1 fruit fly cellular context compared by ENCODE assay signal in genomic region chrX:14214505-14215449, dm6.
TF ChIP-seq lines count a peak whose summit lies in the region.

No protein-coding gene starts in this region.

TF ChIP-seq in whole organism, embryonic, 481 proteins besides CTCF, POLR2A, EP300 and RAD21 (continued from another document and continues in another):
- TF ChIP-seq TFAM (GFP tag; optimal IDR thresholded peaks at IDR 0.05; lab: Kevin White, UChicago) (no peak), Oaz (GFP tag; IDR thresholded peaks at IDR 0.05; lab: Robert Waterston, UW) (no peak), gt (GFP tag; IDR thresholded peaks at IDR 0.05; lab: Robert Waterston, UW) (no peak), CG6683 (GFP tag; optimal IDR thresholded peaks at IDR 0.05; lab: Kevin White, UChicago) (peak; percentile 18), CG11560 (tag; IDR thresholded peaks at IDR 0.05; lab: Robert Waterston, UW) (peak; percentile 26; the same call in 1 of the 3 replicates), Ada2b (GFP tag; IDR thresholded peaks at IDR 0.05; lab: Robert Waterston, UW) (peak; percentile 55), YL-1 (GFP tag; optimal IDR thresholded peaks at IDR 0.05; lab: Kevin White, UChicago) (no peak), CG10274 (GFP tag; optimal IDR thresholded peaks at IDR 0.05; lab: Kevin White, UChicago) (peak; percentile 46), Blimp-1 (GFP tag; optimal IDR thresholded peaks at IDR 0.05; lab: Kevin White, UChicago) (peak; percentile 26), Dad (GFP tag; optimal IDR thresholded peaks at IDR 0.05; lab: Kevin White, UChicago) (no peak), zen (tag; optimal IDR thresholded peaks at IDR 0.05; lab: Kevin White, UChicago) (peak; percentile 5), CG4707 (GFP tag; optimal IDR thresholded peaks at IDR 0.05; lab: Kevin White, UChicago) (no peak), onecut (GFP tag; IDR thresholded peaks at IDR 0.05; lab: Robert Waterston, UW) (no peak), CG3847 (GFP tag; IDR thresholded peaks at IDR 0.05; lab: Robert Waterston, UW) (peak; percentile 48), eve (GFP tag; optimal IDR thresholded peaks at IDR 0.05; lab: Kevin White, UChicago) (no peak), CG11504 (tag; optimal IDR thresholded peaks at IDR 0.05; lab: Kevin White, UChicago) (peak; percentile 67), Pdp1 (GFP tag; optimal IDR thresholded peaks at IDR 0.05; lab: Kevin White, UChicago) (no peak), sens (GFP tag; lab: Kevin White, UChicago) (peak; percentile 54), slou (GFP tag; optimal IDR thresholded peaks at IDR 0.05; lab: Kevin White, UChicago) (no peak), CG14860 (GFP tag; IDR thresholded peaks at IDR 0.05; lab: Robert Waterston, UW; ENCODE audit: partially characterized antibody) (no peak), CG11723 (GFP tag; optimal IDR thresholded peaks at IDR 0.05; lab: Kevin White, UChicago) (peak; percentile 1), insv (GFP tag; optimal IDR thresholded peaks at IDR 0.05; lab: Kevin White, UChicago) (no peak), maf-S (GFP tag; optimal IDR thresholded peaks at IDR 0.05; lab: Kevin White, UChicago) (no peak), CG15269 (tag; optimal IDR thresholded peaks at IDR 0.05; lab: Kevin White, UChicago) (peak; percentile 62), Myb (GFP tag; optimal IDR thresholded peaks at IDR 0.05; lab: Kevin White, UChicago) (no peak), CG14965 (GFP tag; optimal IDR thresholded peaks at IDR 0.05; lab: Kevin White, UChicago; ENCODE audit: borderline replicate concordance) (no peak), Sin3A (optimal IDR thresholded peaks at IDR 0.05; lab: Kevin White, UChicago) (no peak), CG5953 (GFP tag; IDR thresholded peaks at IDR 0.05; lab: Robert Waterston, UW) (no peak), CG6272 (GFP tag; IDR thresholded peaks at IDR 0.05; lab: Robert Waterston, UW) (no peak), ara (GFP tag; IDR thresholded peaks at IDR 0.05; lab: Robert Waterston, UW) (0 out of 2 replicates have a peak, but pooled peaks have one; percentile 17), CG12942 (GFP tag; optimal IDR thresholded peaks at IDR 0.05; lab: Kevin White, UChicago) (no peak), CG3995 (GFP tag; optimal IDR thresholded peaks at IDR 0.05; lab: Kevin White, UChicago) (no peak), CG16863 (GFP tag; optimal IDR thresholded peaks at IDR 0.05; lab: Kevin White, UChicago) (no peak), pita (GFP tag; optimal IDR thresholded peaks at IDR 0.05; lab: Kevin White, UChicago) (no peak), GATAe (GFP tag; conservative IDR thresholded peaks at IDR 0.05; lab: Robert Waterston, UW) (no peak), Usf (GFP tag; optimal IDR thresholded peaks at IDR 0.05; lab: Kevin White, UChicago) (no peak), row (GFP tag; IDR thresholded peaks at IDR 0.05; lab: Robert Waterston, UW) (peak; percentile 53), kay (GFP tag; optimal IDR thresholded peaks at IDR 0.05; lab: Kevin White, UChicago) (no peak), Lpt (GFP tag; optimal IDR thresholded peaks at IDR 0.05; lab: Kevin White, UChicago) (no peak), CG31365 (tag; optimal IDR thresholded peaks at IDR 0.05; lab: Kevin White, UChicago) (no peak), Ets65A (GFP tag; lab: Kevin White, UChicago) (peak; percentile 17), her (GFP tag; optimal IDR thresholded peaks at IDR 0.05; lab: Kevin White, UChicago) (no peak), gcm (GFP tag; optimal IDR thresholded peaks at IDR 0.05; lab: Kevin White, UChicago) (no peak), ssp (GFP tag; IDR thresholded peaks at IDR 0.05; lab: Robert Waterston, UW) (no peak), Lhr (GFP tag; optimal IDR thresholded peaks at IDR 0.05; lab: Kevin White, UChicago) (no peak), so (GFP tag; IDR thresholded peaks at IDR 0.05; lab: Robert Waterston, UW) (no peak), Asciz (GFP tag; optimal IDR thresholded peaks at IDR 0.05; lab: Kevin White, UChicago) (no peak), CG15011 (GFP tag; optimal IDR thresholded peaks at IDR 0.05; lab: Kevin White, UChicago) (no peak), Adf1 (GFP tag; IDR thresholded peaks at IDR 0.05; lab: Robert Waterston, UW) (no peak), CG10147 (GFP tag; optimal IDR thresholded peaks at IDR 0.05; lab: Kevin White, UChicago) (peak; percentile 75), crc (GFP tag; optimal IDR thresholded peaks at IDR 0.05; lab: Kevin White, UChicago) (no peak), Hmr (GFP tag; optimal IDR thresholded peaks at IDR 0.05; lab: Kevin White, UChicago) (peak; percentile 70), CG12236 (GFP tag; optimal IDR thresholded peaks at IDR 0.05; lab: Kevin White, UChicago) (no peak), CG4328 (GFP tag; optimal IDR thresholded peaks at IDR 0.05; lab: Kevin White, UChicago) (no peak), Hr39 (optimal IDR thresholded peaks at IDR 0.05; lab: Kevin White, UChicago) (no peak), jumu (GFP tag; optimal IDR thresholded peaks at IDR 0.05; lab: Kevin White, UChicago) (no peak), dan (GFP tag; IDR thresholded peaks at IDR 0.05; lab: Robert Waterston, UW) (no peak), Mad (GFP tag; optimal IDR thresholded peaks at IDR 0.05; lab: Kevin White, UChicago) (no peak), Fer2 (tag; optimal IDR thresholded peaks at IDR 0.05; lab: Kevin White, UChicago) (no peak), CG1529 (GFP tag; optimal IDR thresholded peaks at IDR 0.05; lab: Kevin White, UChicago) (no peak), chinmo (GFP tag; IDR thresholded peaks at IDR 0.05; lab: Robert Waterston, UW; ENCODE audit: partially characterized antibody) (0 out of 4 replicates have a peak, but pooled peaks have one; percentile 42), exex (tag; optimal IDR thresholded peaks at IDR 0.05; lab: Kevin White, UChicago) (no peak), CG2129 (GFP tag; IDR thresholded peaks at IDR 0.05; lab: Robert Waterston, UW; ENCODE audit: partially characterized antibody) (no peak), CG2875 (GFP tag; optimal IDR thresholded peaks at IDR 0.05; lab: Kevin White, UChicago) (no peak), unc-4 (GFP tag; IDR thresholded peaks at IDR 0.05; lab: Robert Waterston, UW; ENCODE audit: partially characterized antibody) (no peak), CkIIα-i1 (GFP tag; IDR thresholded peaks at IDR 0.05; lab: Robert Waterston, UW) (no peak), CG1792 (GFP tag; optimal IDR thresholded peaks at IDR 0.05; lab: Kevin White, UChicago) (no peak), gsb (GFP tag; IDR thresholded peaks at IDR 0.05; lab: Robert Waterston, UW) (no peak), wdn (GFP tag; IDR thresholded peaks at IDR 0.05; lab: Robert Waterston, UW) (peak; percentile 44; the same call in 1 of the 2 replicates), CG17829 (tag; optimal IDR thresholded peaks at IDR 0.05; lab: Kevin White, UChicago) (peak; percentile 17), CG17359 (tag; optimal IDR thresholded peaks at IDR 0.05; lab: Kevin White, UChicago) (peak; percentile 2), mld (GFP tag; IDR thresholded peaks at IDR 0.05; lab: Robert Waterston, UW; ENCODE audit: partially characterized antibody) (no peak), Taf1 (GFP tag; IDR thresholded peaks at IDR 0.05; lab: Robert Waterston, UW) (0 out of 2 replicates have a peak, but pooled peaks have one; percentile 28), sisA (GFP tag; IDR thresholded peaks at IDR 0.05; lab: Robert Waterston, UW) (peak; percentile 48; the same call in 1 of the 2 replicates), ato (GFP tag; IDR thresholded peaks at IDR 0.05; lab: Robert Waterston, UW; ENCODE audit: partially characterized antibody) (no peak), inv (GFP tag; IDR thresholded peaks at IDR 0.05; lab: Robert Waterston, UW; ENCODE audit: partially characterized antibody) (no peak), nerfin-2 (GFP tag; IDR thresholded peaks at IDR 0.05; lab: Robert Waterston, UW; ENCODE audit: partially characterized antibody) (no peak), Fer3 (tag; optimal IDR thresholded peaks at IDR 0.05; lab: Kevin White, UChicago) (peak; percentile 36), oc (tag; optimal IDR thresholded peaks at IDR 0.05; lab: Kevin White, UChicago) (no peak), NfI (GFP tag; optimal IDR thresholded peaks at IDR 0.05; lab: Kevin White, UChicago) (peak; percentile 12), nau (GFP tag; optimal IDR thresholded peaks at IDR 0.05; lab: Kevin White, UChicago) (no peak), psq (GFP tag; optimal IDR thresholded peaks at IDR 0.05; lab: Kevin White, UChicago) (no peak), CG8281 (tag; optimal IDR thresholded peaks at IDR 0.05; lab: Kevin White, UChicago) (no peak), MESR4 (GFP tag; optimal IDR thresholded peaks at IDR 0.05; lab: Kevin White, UChicago) (no peak), Nf-YA (GFP tag; IDR thresholded peaks at IDR 0.05; lab: Robert Waterston, UW) (no peak), CG8089 (GFP tag; optimal IDR thresholded peaks at IDR 0.05; lab: Kevin White, UChicago) (no peak), Max (GFP tag; optimal IDR thresholded peaks at IDR 0.05; lab: Kevin White, UChicago) (no peak), CG8478 (optimal IDR thresholded peaks at IDR 0.05; lab: Kevin White, UChicago) (no peak), CG13775 (GFP tag; optimal IDR thresholded peaks at IDR 0.05; lab: Kevin White, UChicago) (peak; percentile 49), CG4617 (GFP tag; optimal IDR thresholded peaks at IDR 0.05; lab: Kevin White, UChicago; ENCODE audit: borderline replicate concordance) (no peak), gce (GFP tag; IDR thresholded peaks at IDR 0.05; lab: Robert Waterston, UW) (no peak), abd-A (tag; optimal IDR thresholded peaks at IDR 0.05; lab: Kevin White, UChicago) (no peak), Mrtf (GFP tag; IDR thresholded peaks at IDR 0.05; lab: Robert Waterston, UW) (0 out of 3 replicates have a peak, but pooled peaks have one; percentile 26), tna (GFP tag; IDR thresholded peaks at IDR 0.05; lab: Robert Waterston, UW; ENCODE audit: partially characterized antibody) (no peak), E2f1 (GFP tag; IDR thresholded peaks at IDR 0.05; lab: Robert Waterston, UW) (0 out of 2 replicates have a peak, but pooled peaks have one; percentile 23), ERR (GFP tag; optimal IDR thresholded peaks at IDR 0.05; lab: Kevin White, UChicago) (no peak), Xrp1 (GFP tag; IDR thresholded peaks at IDR 0.05; lab: Robert Waterston, UW) (0 out of 2 replicates have a peak, but pooled peaks have one; percentile 19), Six4 (GFP tag; optimal IDR thresholded peaks at IDR 0.05; lab: Kevin White, UChicago) (no peak), Bdp1 (GFP tag; optimal IDR thresholded peaks at IDR 0.05; lab: Kevin White, UChicago) (no peak), CG9727 (GFP tag; optimal IDR thresholded peaks at IDR 0.05; lab: Kevin White, UChicago) (peak; percentile 54), ac (GFP tag; optimal IDR thresholded peaks at IDR 0.05; lab: Kevin White, UChicago) (no peak), hth (optimal IDR thresholded peaks at IDR 0.05; lab: Kevin White, UChicago) (no peak), org-1 (GFP tag; optimal IDR thresholded peaks at IDR 0.05; lab: Kevin White, UChicago) (peak; percentile 28), Bteb2 (GFP tag; optimal IDR thresholded peaks at IDR 0.05; lab: Kevin White, UChicago) (no peak), fu2 (GFP tag; optimal IDR thresholded peaks at IDR 0.05; lab: Kevin White, UChicago) (no peak), Awh (GFP tag; IDR thresholded peaks at IDR 0.05; lab: Robert Waterston, UW) (no peak), CG5245 (GFP tag; optimal IDR thresholded peaks at IDR 0.05; lab: Kevin White, UChicago) (no peak), CG3407 (GFP tag; optimal IDR thresholded peaks at IDR 0.05; lab: Kevin White, UChicago) (no peak), Opbp (GFP tag; IDR thresholded peaks at IDR 0.05; lab: Robert Waterston, UW; ENCODE audit: partially characterized antibody) (no peak), Chrac-16 (GFP tag; optimal IDR thresholded peaks at IDR 0.05; lab: Kevin White, UChicago) (no peak), CG31388 (GFP tag; optimal IDR thresholded peaks at IDR 0.05; lab: Kevin White, UChicago) (no peak), CG9609 (GFP tag; optimal IDR thresholded peaks at IDR 0.05; lab: Kevin White, UChicago) (no peak), Lim3 (GFP tag; IDR thresholded peaks at IDR 0.05; lab: Robert Waterston, UW) (no peak), CG17385 (GFP tag; optimal IDR thresholded peaks at IDR 0.05; lab: Kevin White, UChicago) (peak; percentile 47), Eip74EF (GFP tag; optimal IDR thresholded peaks at IDR 0.05; lab: Kevin White, UChicago) (no peak), Dll (GFP tag; IDR thresholded peaks at IDR 0.05; lab: Robert Waterston, UW; ENCODE audit: partially characterized antibody) (no peak), C15 (GFP tag; IDR thresholded peaks at IDR 0.05; lab: Robert Waterston, UW) (no peak), Hand (GFP tag; optimal IDR thresholded peaks at IDR 0.05; lab: Kevin White, UChicago) (peak; percentile 47), CG14050 (GFP tag; IDR thresholded peaks at IDR 0.05; lab: Robert Waterston, UW) (no peak), CG13424 (tag; optimal IDR thresholded peaks at IDR 0.05; lab: Kevin White, UChicago) (peak; percentile 46), gem (tag; optimal IDR thresholded peaks at IDR 0.05; lab: Kevin White, UChicago) (peak; percentile 69), schlank (tag; optimal IDR thresholded peaks at IDR 0.05; lab: Kevin White, UChicago) (no peak), CG11398 (GFP tag; optimal IDR thresholded peaks at IDR 0.05; lab: Kevin White, UChicago) (no peak), fd3F (GFP tag; optimal IDR thresholded peaks at IDR 0.05; lab: Kevin White, UChicago) (peak; percentile 52), chif (GFP tag; optimal IDR thresholded peaks at IDR 0.05; lab: Kevin White, UChicago) (no peak), CG10979 (tag; optimal IDR thresholded peaks at IDR 0.05; lab: Kevin White, UChicago) (peak; percentile 35), CG9215 (GFP tag; IDR thresholded peaks at IDR 0.05; lab: Robert Waterston, UW) (peak; percentile 24; the same call in 1 of the 2 replicates), Hr51 (GFP tag; optimal IDR thresholded peaks at IDR 0.05; lab: Kevin White, UChicago) (peak in 1 of 2 experiments; percentile 59), dysf (GFP tag; IDR thresholded peaks at IDR 0.05; lab: Robert Waterston, UW) (peak; percentile 69), Dek (tag; optimal IDR thresholded peaks at IDR 0.05; lab: Kevin White, UChicago) (peak; percentile 42), sens-2 (GFP tag; IDR thresholded peaks at IDR 0.05; lab: Robert Waterston, UW) (no peak), D (optimal IDR thresholded peaks at IDR 0.05; lab: Kevin White, UChicago) (no peak), D (GFP tag; optimal IDR thresholded peaks at IDR 0.05; lab: Kevin White, UChicago) (no peak), lbe (GFP tag; optimal IDR thresholded peaks at IDR 0.05; lab: Kevin White, UChicago) (no peak), CG18262 (tag; optimal IDR thresholded peaks at IDR 0.05; lab: Kevin White, UChicago) (peak; percentile 34)
